Fruit fly (Drosophila melanogaster) whole organism, prepupa: ENCODE results near the gene Tip60.

Experiments
- Blimp-1 ChIP-seq: fragments of 200-800 bp; sonication (Bioruptor generic); optimal IDR thresholded peaks from 3 replicates; lab custom pipeline; 2017; ENCODE audit warnings: missing biosample characterization, missing genetic modification characterization, mild to moderate bottlenecking, moderate library complexity, missing genetic modification reagents
- CG10631 ChIP-seq: fragments of 200-800 bp; sonication (Bioruptor generic); optimal IDR thresholded peaks from 2 replicates; lab custom pipeline; 2016; ENCODE audit warnings: missing biosample characterization, missing genetic modification characterization
- CG10669 ChIP-seq: fragments of 200-800 bp; sonication (Bioruptor generic); optimal IDR thresholded peaks from 3 replicates; lab custom pipeline; 2018; ENCODE audit warnings: missing biosample characterization, mild to moderate bottlenecking, missing genetic modification characterization, moderate library complexity
- CG11294 ChIP-seq: fragments of 200-800 bp; sonication (Bioruptor generic); IDR thresholded peaks from 2 replicates; pipeline ENCODE4 v1.3.6; 2022; ENCODE audit warnings: missing biosample characterization, missing genetic modification characterization
- CG11762 ChIP-seq: fragments of 200-800 bp; sonication (Bioruptor generic); optimal IDR thresholded peaks from 3 replicates; lab custom pipeline; 2016; ENCODE audit warnings: missing biosample characterization, missing genetic modification characterization; ENCODE audit not compliant: insufficient read depth
- CG11902 ChIP-seq: fragments of 200-800 bp; sonication (Bioruptor generic); optimal IDR thresholded peaks from 3 replicates; lab custom pipeline; 2016; ENCODE audit warnings: missing biosample characterization, missing genetic modification characterization
- CG15336 ChIP-seq: fragments of 200-800 bp; sonication (Bioruptor generic); IDR thresholded peaks from 2 replicates; pipeline ENCODE4 v1.3.6; 2022; ENCODE audit warnings: missing biosample characterization, missing genetic modification characterization
- CG1621 ChIP-seq: fragments of 200-800 bp; sonication (Bioruptor generic); optimal IDR thresholded peaks from 3 replicates; lab custom pipeline; 2018; ENCODE audit warnings: missing biosample characterization, mild to moderate bottlenecking, missing genetic modification characterization
- CG16779 ChIP-seq: fragments of 200-800 bp; sonication (Bioruptor generic); optimal IDR thresholded peaks from 3 replicates; lab custom pipeline; 2017; ENCODE audit warnings: missing biosample characterization, mild to moderate bottlenecking, missing genetic modification characterization
- CG3032 ChIP-seq: fragments of 200-800 bp; optimal IDR thresholded peaks from 2 replicates; lab custom pipeline; 2019; ENCODE audit warnings: missing biosample characterization, mild to moderate bottlenecking, missing genetic modification characterization, moderate library complexity
- CG31627 ChIP-seq: fragments of 200-800 bp; sonication (Bioruptor generic); optimal IDR thresholded peaks from 3 replicates; lab custom pipeline; 2016; ENCODE audit warnings: missing biosample characterization, missing genetic modification characterization
- CG32006 ChIP-seq: fragments of 200-800 bp; sonication (Bioruptor generic); optimal IDR thresholded peaks from 3 replicates; lab custom pipeline; 2017; ENCODE audit warnings: missing biosample characterization, mild to moderate bottlenecking, missing genetic modification characterization
- CG34406 ChIP-seq: fragments of 200-800 bp; sonication (Bioruptor generic); optimal IDR thresholded peaks from 3 replicates; lab custom pipeline; 2016; ENCODE audit warnings: missing biosample characterization, missing genetic modification characterization
- CG3919 ChIP-seq: fragments of 200-800 bp; sonication (Bioruptor generic); optimal IDR thresholded peaks from 3 replicates; lab custom pipeline; 2016; ENCODE audit warnings: missing biosample characterization, missing genetic modification characterization
- CG4318 ChIP-seq: fragments of 200-800 bp; sonication (Bioruptor generic); optimal IDR thresholded peaks from 3 replicates; lab custom pipeline; 2017; ENCODE audit warnings: missing biosample characterization, mild to moderate bottlenecking, missing genetic modification characterization
- CG6163 ChIP-seq: fragments of 200-800 bp; sonication (Bioruptor generic); IDR thresholded peaks from 3 replicates; pipeline ENCODE4 v1.3.6; 2022; ENCODE audit warnings: missing biosample characterization, missing genetic modification characterization
- CG6276 ChIP-seq: fragments of 200-800 bp; sonication (Bioruptor generic); optimal IDR thresholded peaks from 2 replicates; lab custom pipeline; 2017; ENCODE audit warnings: missing biosample characterization, mild to moderate bottlenecking, missing genetic modification characterization
- CG6792 ChIP-seq: fragments of 200-800 bp; sonication (Bioruptor generic); optimal IDR thresholded peaks from 3 replicates; lab custom pipeline; 2016; ENCODE audit warnings: missing biosample characterization, missing genetic modification characterization
- CG6808 ChIP-seq: fragments of 200-800 bp; sonication (Bioruptor generic); optimal IDR thresholded peaks from 3 replicates; lab custom pipeline; 2017; ENCODE audit warnings: missing biosample characterization, missing genetic modification characterization, mild to moderate bottlenecking, moderate library complexity, missing genetic modification reagents
- CG6854 ChIP-seq: fragments of 200-800 bp; sonication (Bioruptor generic); optimal IDR thresholded peaks from 2 replicates; lab custom pipeline; 2017; ENCODE audit warnings: missing biosample characterization, mild to moderate bottlenecking, missing genetic modification characterization
- CG7368 ChIP-seq: fragments of 200-800 bp; sonication (Bioruptor generic); optimal IDR thresholded peaks from 3 replicates; lab custom pipeline; 2016; ENCODE audit warnings: missing biosample characterization, missing genetic modification characterization
- CG8319 ChIP-seq: fragments of 200-800 bp; sonication (Bioruptor generic); optimal IDR thresholded peaks from 3 replicates; lab custom pipeline; 2016; ENCODE audit warnings: missing biosample characterization, missing genetic modification characterization
- CG8632 ChIP-seq: fragments of 200-800 bp; sonication (Bioruptor generic); optimal IDR thresholded peaks from 3 replicates; lab custom pipeline; 2016; ENCODE audit warnings: missing biosample characterization, missing genetic modification characterization
- CG9139 ChIP-seq: fragments of 200-800 bp; sonication (Bioruptor generic); optimal IDR thresholded peaks from 3 replicates; lab custom pipeline; 2017; ENCODE audit warnings: missing biosample characterization, mild to moderate bottlenecking, missing genetic modification characterization
- Eip78C ChIP-seq: fragments of 200-800 bp; sonication (Bioruptor generic); peaks from one replicate; lab custom pipeline; 2016; ENCODE audit warnings: missing biosample characterization, missing genetic modification characterization
- Eip93F ChIP-seq: fragments of 200-800 bp; sonication (Bioruptor generic); optimal IDR thresholded peaks from 2 replicates; lab custom pipeline; 2016; ENCODE audit warnings: missing biosample characterization, mild to moderate bottlenecking, missing genetic modification characterization
- Ets21C ChIP-seq: fragments of 200-800 bp; sonication (Bioruptor generic); optimal IDR thresholded peaks from 3 replicates; lab custom pipeline; 2016; ENCODE audit warnings: missing biosample characterization, missing genetic modification characterization
- Hr38 ChIP-seq: sonication (Bioruptor generic); optimal IDR thresholded peaks from 2 replicates; lab custom pipeline; 2016; ENCODE audit warnings: missing biosample characterization, missing genetic modification characterization
- Hr39 ChIP-seq: fragments of 200-800 bp; sonication (Bioruptor generic); optimal IDR thresholded peaks from 2 replicates; lab custom pipeline; 2016; ENCODE audit warnings: missing biosample characterization, missing genetic modification characterization
- Hr4 ChIP-seq: fragments of 200-800 bp; sonication (Bioruptor generic); optimal IDR thresholded peaks from 3 replicates; lab custom pipeline; 2016; ENCODE audit warnings: missing biosample characterization, missing genetic modification characterization
- Lpt ChIP-seq: fragments of 200-800 bp; sonication (Bioruptor generic); optimal IDR thresholded peaks from 3 replicates; lab custom pipeline; 2016; ENCODE audit warnings: missing biosample characterization, missing genetic modification characterization
- Met ChIP-seq: fragments of 200-800 bp; sonication (Bioruptor generic); optimal IDR thresholded peaks from 3 replicates; lab custom pipeline; 2016; ENCODE audit warnings: missing biosample characterization, missing genetic modification characterization
- Smox ChIP-seq: fragments of 200-800 bp; sonication (Bioruptor generic); optimal IDR thresholded peaks from 3 replicates; lab custom pipeline; 2016; ENCODE audit warnings: missing biosample characterization, missing genetic modification characterization
- Sox102F ChIP-seq: fragments of 200-800 bp; sonication (Bioruptor generic); optimal IDR thresholded peaks from 2 replicates; lab custom pipeline; 2016; ENCODE audit warnings: missing biosample characterization, mild to moderate bottlenecking, missing genetic modification characterization
- Sox14 ChIP-seq: fragments of 200-800 bp; sonication (Bioruptor generic); optimal IDR thresholded peaks from 3 replicates; lab custom pipeline; 2016; ENCODE audit warnings: missing biosample characterization, missing genetic modification characterization
- Sox15 ChIP-seq: fragments of 200-800 bp; sonication (Bioruptor generic); optimal IDR thresholded peaks from 3 replicates; lab custom pipeline; 2016; ENCODE audit warnings: missing biosample characterization, missing genetic modification characterization
- achi ChIP-seq: fragments of 200-800 bp; sonication (Bioruptor generic); optimal IDR thresholded peaks from 3 replicates; lab custom pipeline; 2016; ENCODE audit warnings: missing biosample characterization, missing genetic modification characterization
- acj6 ChIP-seq: fragments of 200-800 bp; sonication (Bioruptor generic); optimal IDR thresholded peaks from 3 replicates; lab custom pipeline; 2016; ENCODE audit warnings: missing biosample characterization, missing genetic modification characterization
- cyc ChIP-seq: fragments of 200-800 bp; sonication (Bioruptor generic); optimal IDR thresholded peaks from 3 replicates; lab custom pipeline; 2016; ENCODE audit warnings: missing biosample characterization, missing genetic modification characterization
- eg ChIP-seq: fragments of 200-800 bp; sonication (Bioruptor generic); IDR thresholded peaks from 3 replicates; pipeline ENCODE4 v1.3.6; 2022; ENCODE audit warnings: missing biosample characterization, missing genetic modification characterization
- fd59A ChIP-seq: fragments of 200-800 bp; sonication (Bioruptor generic); optimal IDR thresholded peaks from 2 replicates; lab custom pipeline; 2017; ENCODE audit warnings: missing biosample characterization, mild to moderate bottlenecking, missing genetic modification characterization, missing genetic modification reagents
- fd85E ChIP-seq: fragments of 200-800 bp; sonication (Bioruptor generic); optimal IDR thresholded peaks from 3 replicates; lab custom pipeline; 2016; ENCODE audit warnings: missing biosample characterization, missing genetic modification characterization
- fkh ChIP-seq: fragments of 200-800 bp; sonication (Bioruptor generic); optimal IDR thresholded peaks from 3 replicates; lab custom pipeline; 2017; ENCODE audit warnings: missing biosample characterization, mild to moderate bottlenecking, missing genetic modification characterization, moderate library complexity
- lz ChIP-seq: fragments of 200-800 bp; sonication (Bioruptor generic); optimal IDR thresholded peaks from 3 replicates; lab custom pipeline; 2016; ENCODE audit warnings: missing biosample characterization, missing genetic modification characterization
- net ChIP-seq: fragments of 200-800 bp; sonication (Bioruptor generic); optimal IDR thresholded peaks from 3 replicates; lab custom pipeline; 2016; ENCODE audit warnings: missing biosample characterization, missing genetic modification characterization
- pdm3 ChIP-seq: fragments of 200-800 bp; sonication (Bioruptor generic); optimal IDR thresholded peaks from 3 replicates; lab custom pipeline; 2016; ENCODE audit warnings: missing biosample characterization, missing genetic modification characterization
- salr ChIP-seq, 2 experiments: fragments of 200-800 bp; sonication (Bioruptor generic); optimal IDR thresholded peaks; 3 replicates each; lab custom pipeline; 2016 to 2018; ENCODE audit warnings: missing biosample characterization in 2 of 2, missing genetic modification characterization in 2 of 2, mild to moderate bottlenecking in 1 of 2
- ss ChIP-seq, 2 experiments: fragments of 200-800 bp; sonication (Bioruptor generic); optimal IDR thresholded peaks; 2 replicates in 1 of 2; 3 replicates in 1 of 2; lab custom pipeline; 2017 to 2018; ENCODE audit warnings: mild to moderate bottlenecking in 2 of 2, missing biosample characterization in 2 of 2, missing genetic modification characterization in 2 of 2, moderate library complexity in 1 of 2
- svp ChIP-seq: fragments of 200-800 bp; sonication (Bioruptor generic); peaks from one replicate; lab custom pipeline; 2016; ENCODE audit warnings: missing biosample characterization, missing genetic modification characterization
- topi ChIP-seq: fragments of 200-800 bp; sonication (Bioruptor generic); optimal IDR thresholded peaks from 3 replicates; lab custom pipeline; 2016; ENCODE audit warnings: missing biosample characterization, missing genetic modification characterization
- vri ChIP-seq: fragments of 200-800 bp; sonication (Bioruptor generic); optimal IDR thresholded peaks from 3 replicates; lab custom pipeline; 2016; ENCODE audit warnings: missing biosample characterization, mild to moderate bottlenecking, missing genetic modification characterization

The Tip60 gene

DNA sequence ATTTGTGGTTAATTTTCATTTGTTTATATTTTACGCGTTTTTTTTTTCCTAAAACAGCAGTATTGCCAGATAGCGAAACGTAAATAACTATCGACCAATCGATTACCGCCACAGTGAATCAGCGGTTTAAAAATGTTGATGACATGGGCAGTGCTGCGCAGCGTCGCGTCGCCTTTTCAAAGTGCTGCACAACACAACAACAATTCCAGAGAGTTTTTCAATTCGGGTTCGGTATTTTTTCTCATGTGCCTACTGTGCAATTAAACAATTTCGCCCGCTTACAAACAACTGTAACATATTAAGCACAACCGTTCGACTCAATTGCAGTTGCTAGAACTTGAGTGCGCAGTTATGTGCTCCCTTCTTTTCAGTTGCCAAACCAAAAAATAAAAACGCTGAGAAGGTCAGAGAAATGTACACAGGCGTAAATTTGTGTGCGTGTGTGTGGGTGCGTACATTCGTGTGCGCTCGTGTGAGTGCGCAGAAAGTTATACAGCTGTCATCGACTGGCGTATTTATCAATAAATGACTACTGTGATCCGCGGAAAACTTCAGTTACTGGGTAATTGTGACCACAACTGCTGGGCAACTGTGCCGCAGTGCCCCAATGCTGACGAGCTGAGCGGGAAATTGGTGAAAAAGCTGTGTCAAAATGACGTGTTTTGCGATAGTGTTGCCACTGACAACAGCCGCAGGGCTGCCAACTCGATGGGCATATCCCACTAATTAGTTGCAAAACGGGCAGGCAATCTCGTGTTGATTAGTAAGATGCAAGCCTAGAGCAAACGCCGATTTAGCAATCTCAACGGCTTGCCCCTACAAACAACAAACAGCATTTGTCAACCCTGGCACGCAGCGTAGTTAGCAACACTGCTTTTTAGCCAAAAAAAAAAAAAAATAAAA lies at the start of gene Tip60, which contains the start of gene tyf:
Tip60 (minus strand) TSS at position 654 of the 903 bp plus-strand sequence.
tyf (plus strand) TSS at position 187 of the 903 bp plus-strand sequence.
- peak; percentile 78 for TF ChIP-seq svp
- TF ChIP-seq net: no peak
- peak; percentile 85 for TF ChIP-seq achi (GFP tag; lab: Kevin White, UChicago)
- no peak for TF ChIP-seq CG3032 (tag; lab: Kevin White, UChicago)
- no peak for TF ChIP-seq Lpt (GFP tag; lab: Kevin White, UChicago)
- no peak for TF ChIP-seq salr (GFP tag; optimal IDR thresholded peaks at IDR 0.05; lab: Kevin White, UChicago)
- TF ChIP-seq CG8632 (GFP tag; lab: Kevin White, UChicago): no peak
- TF ChIP-seq fd85E: no peak
- TF ChIP-seq Eip93F (GFP tag; lab: Kevin White, UChicago): no peak
- no peak for TF ChIP-seq CG1621
- no peak for TF ChIP-seq Sox14
- peak; percentile 21 for TF ChIP-seq Hr39 (GFP tag; lab: Kevin White, UChicago)
- no peak for TF ChIP-seq CG6792
- TF ChIP-seq Hr38 (GFP tag; lab: Kevin White, UChicago): no peak
- peak; percentile 66 for TF ChIP-seq Eip78C
- no peak for TF ChIP-seq lz (GFP tag; lab: Kevin White, UChicago)
- TF ChIP-seq CG6276 (GFP tag; lab: Kevin White, UChicago): no peak
- no peak for TF ChIP-seq CG7368 (GFP tag; lab: Kevin White, UChicago)
- no peak for TF ChIP-seq CG32006 (GFP tag; lab: Kevin White, UChicago)
- TF ChIP-seq cyc (GFP tag; lab: Kevin White, UChicago): peak; percentile 44
- TF ChIP-seq Sox15 (GFP tag; lab: Kevin White, UChicago): no peak
- TF ChIP-seq vri: no peak
- no peak for TF ChIP-seq CG11294
- TF ChIP-seq CG11762 (GFP tag; lab: Kevin White, UChicago): no peak
- no peak for TF ChIP-seq Sox102F (GFP tag; lab: Kevin White, UChicago)
- peak; percentile 46 for TF ChIP-seq fkh
- no peak for TF ChIP-seq Hr4 (GFP tag; lab: Kevin White, UChicago)
- peak; percentile 53 for TF ChIP-seq CG6163 (GFP tag; lab: Robert Waterston, UW)
- no peak for TF ChIP-seq CG10669
- peak; percentile 61; the same call in 2 of the 3 replicates for TF ChIP-seq eg
- TF ChIP-seq Met (GFP tag; lab: Kevin White, UChicago): no peak
- TF ChIP-seq CG34406: no peak
- no peak for TF ChIP-seq CG3919
- TF ChIP-seq Ets21C: no peak
- no peak for TF ChIP-seq ss (GFP tag; optimal IDR thresholded peaks at IDR 0.05; lab: Kevin White, UChicago)
- TF ChIP-seq CG9139 (GFP tag; lab: Kevin White, UChicago): no peak
- no peak for TF ChIP-seq CG16779 (tag; lab: Kevin White, UChicago)
- no peak for TF ChIP-seq topi (GFP tag; lab: Kevin White, UChicago)
- TF ChIP-seq pdm3: no peak
- TF ChIP-seq CG4318 (GFP tag; lab: Kevin White, UChicago): no peak
- no peak for TF ChIP-seq CG10631 (GFP tag; lab: Kevin White, UChicago)
- no peak for TF ChIP-seq CG6808 (GFP tag; lab: Kevin White, UChicago)
- peak; percentile 21 for TF ChIP-seq CG6854 (GFP tag; lab: Kevin White, UChicago)
- TF ChIP-seq Smox: no peak
- TF ChIP-seq CG15336 (GFP tag; lab: Robert Waterston, UW): no peak
- TF ChIP-seq CG11902 (GFP tag; lab: Kevin White, UChicago): no peak
- no peak for TF ChIP-seq fd59A (GFP tag; lab: Kevin White, UChicago)
- no peak for TF ChIP-seq Blimp-1 (GFP tag; lab: Kevin White, UChicago)
- TF ChIP-seq acj6: no peak
- TF ChIP-seq CG31627 (GFP tag; lab: Kevin White, UChicago): no peak
- no peak for TF ChIP-seq CG8319 (GFP tag; lab: Kevin White, UChicago)
